Fruit fly (Drosophila melanogaster): ENCODE measurements around the gene CG42813.

The CG42813 gene

DNA sequence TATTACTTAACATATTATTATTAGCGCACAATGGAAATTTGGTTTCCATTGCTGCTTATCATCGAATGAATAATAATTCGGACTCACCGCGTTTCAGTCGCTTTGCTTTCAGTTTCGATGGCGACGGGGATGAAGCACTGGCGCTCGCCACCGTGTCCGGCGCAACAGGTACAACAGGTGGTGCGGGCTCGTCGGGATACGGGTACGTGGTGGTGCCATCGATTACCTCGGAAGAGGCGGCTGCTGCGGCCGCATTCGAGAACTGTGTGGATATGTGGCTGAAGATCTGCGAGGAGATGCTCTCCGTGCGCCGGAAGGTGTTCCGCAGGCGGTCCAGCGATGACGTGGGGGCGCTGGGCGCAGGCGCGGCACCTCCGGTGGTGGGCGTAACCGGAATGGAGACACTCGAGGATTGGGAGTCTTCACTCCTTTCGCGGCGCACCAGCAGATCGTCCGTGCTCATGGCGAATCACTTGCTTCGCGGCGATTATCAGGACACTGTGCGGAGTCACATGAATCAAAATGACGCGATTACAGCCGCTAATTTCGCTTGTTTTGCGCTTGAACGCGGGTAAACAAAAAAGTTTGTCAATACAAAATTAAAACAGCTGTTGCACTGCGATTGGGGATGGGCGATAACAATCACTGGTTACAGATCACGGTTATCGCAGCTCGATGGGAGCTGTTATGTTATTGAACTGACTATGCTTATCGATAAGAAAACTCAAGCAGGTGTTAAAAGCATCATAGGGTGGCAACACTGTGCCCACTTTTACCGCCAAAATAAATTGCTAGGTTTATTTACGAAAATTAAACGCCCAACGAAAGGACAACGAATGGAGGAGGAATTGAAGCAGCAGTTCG lies 10.3 kb upstream of the CG42813 start, which contains the start of the genes CG31064 and PolA2:
Gene CG31064, minus strand, starts transcription at position 648 of the 864 bp plus-strand sequence.
Gene PolA2, plus strand, starts transcription at position 726 of the 864 bp plus-strand sequence.
- TF ChIP-seq fd64A (GFP tag; optimal IDR thresholded peaks at IDR 0.05) (no peak), Rx (GFP tag; IDR thresholded peaks at IDR 0.05) (no peak), CG17829 (tag; optimal IDR thresholded peaks at IDR 0.05) (no peak), yki (optimal IDR thresholded peaks at IDR 0.05) (no peak), Hsf (GFP tag; optimal IDR thresholded peaks at IDR 0.05) (peak; percentile 3), Antp (GFP tag; optimal IDR thresholded peaks at IDR 0.05) (no peak), CG8944 (GFP tag; optimal IDR thresholded peaks at IDR 0.05) (no peak), Optix (GFP tag; IDR thresholded peaks at IDR 0.05) (0 out of 3 replicates have a peak, but pooled peaks have one; percentile 5), YL-1 (GFP tag; optimal IDR thresholded peaks at IDR 0.05) (peak; percentile 49), CG13894 (tag; optimal IDR thresholded peaks at IDR 0.05) (no peak), CG9727 (GFP tag; optimal IDR thresholded peaks at IDR 0.05) (no peak), Dad (GFP tag; optimal IDR thresholded peaks at IDR 0.05) (peak; percentile 17), CG18476 (GFP tag; optimal IDR thresholded peaks at IDR 0.05) (no peak), hbn (GFP tag; IDR thresholded peaks at IDR 0.05; ENCODE audit: partially characterized antibody) (peak; percentile 69), CG34224 (GFP tag; IDR thresholded peaks at IDR 0.05; ENCODE audit: partially characterized antibody) (peak; percentile 89), CG17328 (GFP tag; IDR thresholded peaks at IDR 0.05) (no peak), Sox102F (GFP tag; optimal IDR thresholded peaks at IDR 0.05) (no peak), CG32532 (GFP tag; IDR thresholded peaks at IDR 0.05) (no peak), Hr39 (optimal IDR thresholded peaks at IDR 0.05) (no peak), Med (GFP tag) (peak; percentile 88), ac (GFP tag; optimal IDR thresholded peaks at IDR 0.05) (peak; percentile 71), TFAM (GFP tag; optimal IDR thresholded peaks at IDR 0.05) (no peak), br (optimal IDR thresholded peaks at IDR 0.05) (no peak), sim (GFP tag; IDR thresholded peaks at IDR 0.05) (no peak), ewg (GFP tag; optimal IDR thresholded peaks at IDR 0.05) (peak; percentile 75), emc (GFP tag; optimal IDR thresholded peaks at IDR 0.05) (no peak), CG2116 (GFP tag; optimal IDR thresholded peaks at IDR 0.05) (peak; percentile 91), Max (GFP tag; optimal IDR thresholded peaks at IDR 0.05) (no peak), CG1233 (GFP tag; optimal IDR thresholded peaks at IDR 0.05) (no peak), Xbp1 (GFP tag; optimal IDR thresholded peaks at IDR 0.05) (no peak), Bgb (GFP tag; IDR thresholded peaks at IDR 0.05; ENCODE audit: partially characterized antibody) (peak; percentile 86), repo (GFP tag; optimal IDR thresholded peaks at IDR 0.05) (no peak), CG12391 (tag; optimal IDR thresholded peaks at IDR 0.05) (peak; percentile 3), Sin3A (optimal IDR thresholded peaks at IDR 0.05) (peak; percentile 66), CG11723 (GFP tag; optimal IDR thresholded peaks at IDR 0.05) (no peak), scrt (GFP tag; optimal IDR thresholded peaks at IDR 0.05) (peak; percentile 90), org-1 (GFP tag; optimal IDR thresholded peaks at IDR 0.05) (no peak), CG3995 (GFP tag; optimal IDR thresholded peaks at IDR 0.05) (peak; percentile 100), zen (tag; optimal IDR thresholded peaks at IDR 0.05) (peak; percentile 28), Awh (GFP tag; IDR thresholded peaks at IDR 0.05) (no peak), bsh (GFP tag; optimal IDR thresholded peaks at IDR 0.05) (no peak), CG30403 (GFP tag; optimal IDR thresholded peaks at IDR 0.05) (no peak), CG4854 (GFP tag; optimal IDR thresholded peaks at IDR 0.05) (no peak), sna (GFP tag; IDR thresholded peaks at IDR 0.05; ENCODE audit: partially characterized antibody) (peak; percentile 73; the same call in 1 of the 2 replicates), zf30C (GFP tag; optimal IDR thresholded peaks at IDR 0.05) (no peak), pum (GFP tag; optimal IDR thresholded peaks at IDR 0.05) (peak; percentile 28), CG13424 (tag; optimal IDR thresholded peaks at IDR 0.05) (peak; percentile 6), CrebB (tag; optimal IDR thresholded peaks at IDR 0.05) (peak; percentile 42), stwl (tag; optimal IDR thresholded peaks at IDR 0.05) (peak; percentile 82), ATbp (GFP tag; optimal IDR thresholded peaks at IDR 0.05) (no peak)
